Fruit fly (Drosophila melanogaster): ENCODE results near the gene CG32536.

CG32536 gene

dm6 chrX:19286235-19286634 is 9.5 kb upstream of the CG32536 start:
- no peak for TF ChIP-seq CG17801 (GFP tag; optimal IDR thresholded peaks at IDR 0.05; ENCODE audit: partially characterized antibody)

DNA sequence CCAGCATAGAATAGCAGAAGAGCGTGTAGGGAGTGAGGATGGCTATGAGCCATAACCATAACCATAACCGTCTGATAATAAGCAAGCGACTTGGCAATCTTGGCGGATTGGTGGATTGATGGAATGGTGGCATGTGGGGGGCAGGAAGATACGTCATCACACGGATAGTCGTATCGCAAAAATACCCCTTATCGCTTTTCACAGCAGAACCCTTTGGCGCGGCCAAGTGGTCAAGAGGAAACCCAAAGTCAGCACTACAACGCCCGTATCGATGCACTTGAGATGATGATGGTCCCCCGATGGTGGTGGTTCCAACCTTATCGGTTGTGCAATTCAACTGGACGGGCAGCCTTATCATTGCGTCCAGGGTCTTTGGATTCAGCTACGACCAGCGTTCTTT is 8.7 kb upstream of the CG32536 start:
- TF ChIP-seq CG17801 (GFP tag; optimal IDR thresholded peaks at IDR 0.05; ENCODE audit: partially characterized antibody), result no peak

- TF ChIP-seq CG17801 (GFP tag; optimal IDR thresholded peaks at IDR 0.05; ENCODE audit: partially characterized antibody), result no peak
Measured at dm6 chrX:19281271-19281670, 4.6 kb upstream of the CG32536 start.

DNA sequence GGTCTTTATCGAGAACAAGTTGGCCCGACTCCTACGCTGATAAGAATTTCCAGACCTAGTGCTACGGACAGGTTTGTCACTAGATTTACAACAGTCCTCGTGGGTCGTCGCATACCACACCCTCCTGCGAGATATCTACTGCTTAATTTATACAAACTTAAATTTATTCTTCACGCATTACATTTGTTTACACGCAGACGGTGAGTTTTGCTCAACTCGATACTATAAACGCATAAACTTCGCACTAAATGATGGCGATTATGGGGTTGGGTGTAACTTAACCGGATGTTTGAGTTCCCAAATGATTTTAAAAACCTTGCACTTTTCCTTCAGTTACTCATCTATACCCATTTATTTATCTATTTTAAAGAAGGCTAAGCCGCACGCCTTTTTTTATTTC is 4.0 kb upstream of the CG32536 start:
- TF ChIP-seq CG17801 (GFP tag; optimal IDR thresholded peaks at IDR 0.05; ENCODE audit: partially characterized antibody), result no peak

DNA sequence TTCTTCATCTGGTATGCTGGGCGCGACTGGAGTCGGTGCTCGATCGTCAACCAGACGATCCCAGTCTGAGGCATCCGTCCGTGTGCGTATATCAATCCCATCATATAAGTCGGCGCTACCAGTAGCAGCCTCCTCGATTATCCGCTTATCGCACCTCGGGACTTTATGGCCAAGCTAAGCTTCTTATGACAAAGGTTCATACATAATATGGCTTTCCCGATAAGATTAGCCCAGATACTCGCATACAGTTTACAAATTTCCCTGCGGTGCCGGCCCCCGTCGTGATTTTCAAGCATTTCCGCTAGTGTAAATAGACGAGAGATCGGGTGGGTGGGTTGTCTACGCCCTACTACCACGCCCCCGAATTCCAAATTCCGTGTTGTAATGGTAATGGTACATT is 3.6 kb upstream of the CG32536 start, which contains the start of gene CG8028:
CG8028 (minus strand) TSS at position 101 of the 400 bp plus-strand sequence.
- TF ChIP-seq CG17801 (GFP tag; optimal IDR thresholded peaks at IDR 0.05; ENCODE audit: partially characterized antibody), result no peak

- TF ChIP-seq CG17801 (GFP tag; optimal IDR thresholded peaks at IDR 0.05; ENCODE audit: partially characterized antibody), result no peak
Measured at dm6 chrX:19278395-19278794, 1.7 kb upstream of the CG32536 start.

- TF ChIP-seq CG17801 (GFP tag; optimal IDR thresholded peaks at IDR 0.05; ENCODE audit: partially characterized antibody), result peak; percentile 78
Measured at dm6 chrX:19268484-19269068, 8.1 kb downstream of the CG32536 start, which contains the start of gene CG8010. TSS of gene CG8010 (minus strand) at chrX:19268896.

DNA sequence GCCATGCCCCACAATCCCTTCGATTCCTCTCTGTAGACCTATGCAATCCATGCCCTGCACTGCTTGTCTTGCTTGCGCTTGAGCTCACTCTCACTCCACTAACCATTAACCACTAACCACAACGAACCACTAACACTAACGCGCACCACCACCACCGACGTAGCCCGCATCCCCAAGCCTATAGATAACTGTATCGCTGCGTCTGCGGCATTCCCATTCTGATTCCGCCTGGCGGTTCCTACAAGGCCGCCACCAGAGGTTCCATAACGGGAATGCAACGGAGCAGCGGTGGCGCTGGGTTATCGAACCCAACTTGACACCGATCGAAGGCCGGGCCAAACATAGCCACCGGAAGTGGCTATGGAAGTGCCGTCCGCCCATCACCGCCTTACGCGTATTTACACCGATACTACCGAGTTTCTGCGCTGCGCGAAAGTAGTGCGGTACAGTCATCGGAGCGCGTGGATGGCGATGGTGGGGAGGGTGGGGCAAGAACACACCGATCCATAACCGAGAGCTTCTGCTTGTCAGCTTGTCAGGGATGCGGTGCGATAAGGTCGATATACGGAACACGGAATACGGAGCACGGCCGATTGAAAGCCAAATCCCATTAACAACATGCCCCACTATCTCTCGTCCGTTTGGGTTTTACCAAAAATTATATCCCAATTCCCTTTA is 10.8 kb downstream of the CG32536 start:
- no peak for TF ChIP-seq CG17801 (GFP tag; optimal IDR thresholded peaks at IDR 0.05; ENCODE audit: partially characterized antibody)

- TF ChIP-seq CG17801 (GFP tag; optimal IDR thresholded peaks at IDR 0.05; ENCODE audit: partially characterized antibody), result no peak
Measured at dm6 chrX:19264396-19264795, 12.3 kb downstream of the CG32536 start.

DNA sequence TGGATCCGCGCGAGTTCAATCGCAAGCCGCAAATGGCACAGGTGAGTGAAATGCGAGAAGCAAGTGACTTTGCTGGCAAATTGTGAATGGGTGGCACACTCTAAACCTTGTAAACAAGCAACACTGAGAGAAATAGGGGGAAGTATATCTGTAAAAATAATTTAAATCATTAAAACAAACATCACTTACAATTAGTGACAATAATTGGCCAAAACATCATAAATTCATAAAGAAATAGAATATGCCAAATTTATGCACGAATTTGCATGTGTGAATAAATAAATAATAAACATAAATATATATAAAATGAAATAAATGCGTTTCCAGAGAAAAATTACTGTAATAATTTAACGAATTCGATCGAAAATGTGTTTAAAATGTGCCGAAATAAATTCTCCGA is 14.1 kb downstream of the CG32536 start:
- peak; percentile 49 for TF ChIP-seq CG17801 (GFP tag; optimal IDR thresholded peaks at IDR 0.05; ENCODE audit: partially characterized antibody)

- peak; percentile 38 for TF ChIP-seq CG17801 (GFP tag; optimal IDR thresholded peaks at IDR 0.05; ENCODE audit: partially characterized antibody)
Measured at dm6 chrX:19261528-19262102, 15.1 kb downstream of the CG32536 start, which contains the start of gene Vav. TSS of gene Vav (plus strand) at chrX:19261820.

dm6 chrX:19261071-19261470 is 15.6 kb downstream of the CG32536 start, which contains the start of gene rictor:
TSS of gene rictor (minus strand) at chrX:19261240.
- TF ChIP-seq CG17801 (GFP tag; optimal IDR thresholded peaks at IDR 0.05; ENCODE audit: partially characterized antibody), result no peak

dm6 chrX:19260696-19260989 is 16.1 kb downstream of the CG32536 start:
- TF ChIP-seq CG17801 (GFP tag; optimal IDR thresholded peaks at IDR 0.05; ENCODE audit: partially characterized antibody), result no peak

DNA sequence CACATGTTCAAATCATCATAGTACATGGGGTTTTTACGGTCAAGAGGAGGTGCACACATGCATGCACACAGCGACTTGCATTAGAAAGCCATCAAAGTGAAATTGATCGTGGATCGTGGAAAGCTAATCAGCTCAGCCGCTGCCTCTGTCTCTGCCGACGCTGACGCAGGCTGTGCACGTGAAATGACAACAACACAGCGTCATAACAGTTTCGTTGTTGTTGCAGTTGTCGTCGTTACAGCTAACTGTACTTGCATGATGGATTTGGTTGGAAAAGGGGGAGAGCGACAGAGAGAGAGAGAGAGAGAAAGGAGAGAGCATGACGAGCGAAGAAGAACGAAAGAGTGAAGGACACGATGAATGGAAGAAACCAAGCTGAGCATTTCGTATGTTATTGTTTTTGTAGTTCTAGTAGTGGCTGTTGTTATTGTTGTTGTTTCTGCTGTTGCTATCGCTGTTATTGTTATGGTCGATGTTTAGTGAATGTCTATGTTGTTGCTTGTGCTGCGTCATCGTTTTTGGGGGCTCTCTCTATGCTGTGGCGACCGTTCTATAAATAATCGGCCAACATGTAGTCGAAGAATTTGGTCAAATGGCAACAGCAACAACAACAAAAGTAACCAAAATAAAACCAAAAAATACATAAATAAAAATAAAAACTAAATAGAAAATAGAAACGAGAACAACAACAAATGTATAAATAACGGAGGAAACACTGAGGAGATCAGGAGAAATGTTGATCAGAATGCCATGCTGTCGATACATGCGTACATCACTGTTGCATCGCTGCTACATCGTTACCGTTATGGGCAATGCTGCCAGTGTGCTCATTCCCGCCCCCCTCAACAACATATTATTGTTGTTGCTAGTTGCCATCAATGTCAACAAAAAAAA is 16.6 kb downstream of the CG32536 start:
- TF ChIP-seq CG17801 (GFP tag; optimal IDR thresholded peaks at IDR 0.05; ENCODE audit: partially characterized antibody), result no peak

- TF ChIP-seq CG17801 (GFP tag; optimal IDR thresholded peaks at IDR 0.05; ENCODE audit: partially characterized antibody), result no peak
Measured at dm6 chrX:19250151-19250550, 26.5 kb downstream of the CG32536 start.

Data from ovary, adult (tissue).